Fruit fly (Drosophila melanogaster) whole organism, embryonic: ENCODE data around the gene KP78a.

Experiments used
- BEAF-32 ChIP-seq: fragments of 200-800 bp; sonication (Bioruptor generic); optimal IDR thresholded peaks from 3 replicates; lab custom pipeline; 2017; ENCODE audit warnings: missing biosample characterization, missing genetic modification characterization, mild to moderate bottlenecking, moderate library complexity, missing genetic modification reagents
- Bgb ChIP-seq: fragments of 200-800 bp; sonication (Bioruptor generic); IDR thresholded peaks from 2 replicates; pipeline ENCODE4 v1.3.6; 2022; ENCODE audit warnings: missing biosample characterization, missing genetic modification characterization; ENCODE audit not compliant: partially characterized antibody
- CG1024 ChIP-seq: fragments of 200-800 bp; sonication (Bioruptor generic); IDR thresholded peaks from 2 replicates; pipeline ENCODE4 v1.3.6; 2022; ENCODE audit warnings: missing biosample characterization, missing genetic modification characterization
- CG10979 ChIP-seq: fragments of 200-800 bp; sonication (Bioruptor generic); optimal IDR thresholded peaks from 2 replicates; lab custom pipeline; 2018; ENCODE audit warnings: missing biosample characterization, mild to moderate bottlenecking, missing genetic modification characterization, moderate library complexity
- CG11695 ChIP-seq: fragments of 200-800 bp; sonication (Bioruptor generic); IDR thresholded peaks from 3 replicates; pipeline ENCODE4 v1.3.6; 2022; ENCODE audit warnings: missing biosample characterization, missing genetic modification characterization
- CG12236 ChIP-seq: fragments of 200-800 bp; sonication (Bioruptor generic); optimal IDR thresholded peaks from 2 replicates; lab custom pipeline; 2016; ENCODE audit warnings: missing biosample characterization, missing genetic modification characterization
- CG12744 ChIP-seq: fragments of 200-800 bp; sonication (Bioruptor generic); optimal IDR thresholded peaks from 2 replicates; lab custom pipeline; 2016; ENCODE audit warnings: missing biosample characterization, missing genetic modification characterization
- CG12942 ChIP-seq: fragments of 200-800 bp; sonication (Bioruptor generic); optimal IDR thresholded peaks from 3 replicates; lab custom pipeline; 2016; ENCODE audit warnings: missing biosample characterization, missing genetic modification characterization
- CG13775 ChIP-seq: fragments of 200-800 bp; sonication (Bioruptor generic); optimal IDR thresholded peaks from 3 replicates; lab custom pipeline; 2017; ENCODE audit warnings: missing biosample characterization, mild to moderate bottlenecking, missing genetic modification characterization
- CG1602 ChIP-seq: fragments of 200-800 bp; sonication (Bioruptor generic); optimal IDR thresholded peaks from 3 replicates; lab custom pipeline; 2016; ENCODE audit warnings: missing biosample characterization, missing genetic modification characterization
- CG17328 ChIP-seq: fragments of 200-800 bp; sonication (Bioruptor generic); IDR thresholded peaks from 2 replicates; pipeline ENCODE4 v1.3.6; 2022; ENCODE audit warnings: missing biosample characterization, missing genetic modification characterization
- CG2129 ChIP-seq: fragments of 200-800 bp; sonication (Bioruptor generic); IDR thresholded peaks from 2 replicates; pipeline ENCODE4 v1.3.6; 2022; ENCODE audit warnings: missing biosample characterization, missing genetic modification characterization; ENCODE audit not compliant: partially characterized antibody
- CG2199 ChIP-seq: fragments of 200-800 bp; sonication (Bioruptor generic); IDR thresholded peaks from 3 replicates; pipeline ENCODE4 v1.3.6; 2022; ENCODE audit warnings: missing biosample characterization, missing genetic modification characterization
- CG30431 ChIP-seq: fragments of 200-800 bp; sonication (Bioruptor generic); optimal IDR thresholded peaks from 2 replicates; lab custom pipeline; 2017; ENCODE audit warnings: missing biosample characterization, missing genetic modification characterization
- CG3065 ChIP-seq: fragments of 200-800 bp; sonication (Bioruptor generic); optimal IDR thresholded peaks from 2 replicates; lab custom pipeline; 2016; ENCODE audit warnings: missing biosample characterization, missing genetic modification characterization
- CG32772 ChIP-seq: fragments of 200-800 bp; sonication (Bioruptor generic); IDR thresholded peaks from 2 replicates; pipeline ENCODE4 v1.3.6; 2022; ENCODE audit warnings: missing biosample characterization, missing genetic modification characterization
- CG3995 ChIP-seq: fragments of 200-800 bp; sonication (Bioruptor generic); optimal IDR thresholded peaks from 3 replicates; lab custom pipeline; 2016; ENCODE audit warnings: missing biosample characterization, missing genetic modification characterization
- CG43689 ChIP-seq: fragments of 200-800 bp; sonication (Bioruptor generic); IDR thresholded peaks from 2 replicates; pipeline ENCODE4 v1.3.6; 2022; ENCODE audit warnings: missing biosample characterization, missing genetic modification characterization
- CG4707 ChIP-seq: fragments of 200-800 bp; sonication (Bioruptor generic); optimal IDR thresholded peaks from 2 replicates; lab custom pipeline; 2018; ENCODE audit warnings: missing biosample characterization, mild to moderate bottlenecking, missing genetic modification characterization, moderate library complexity
- CG6254 ChIP-seq: fragments of 200-800 bp; sonication (Bioruptor generic); optimal IDR thresholded peaks from 3 replicates; lab custom pipeline; 2017; ENCODE audit warnings: mild to moderate bottlenecking, missing biosample characterization, missing genetic modification reagents, missing genetic modification characterization
- CG6689 ChIP-seq: fragments of 200-800 bp; sonication (Bioruptor generic); IDR thresholded peaks from 2 replicates; pipeline ENCODE4 v1.3.6; 2022; ENCODE audit warnings: missing biosample characterization, missing genetic modification characterization
- CG7556 ChIP-seq: fragments of 200-800 bp; sonication (Bioruptor generic); optimal IDR thresholded peaks from 2 replicates; lab custom pipeline; 2017; ENCODE audit warnings: missing biosample characterization, mild to moderate bottlenecking, missing genetic modification characterization
- CG7745 ChIP-seq: fragments of 200-800 bp; sonication (Bioruptor generic); optimal IDR thresholded peaks from 2 replicates; lab custom pipeline; 2018; ENCODE audit warnings: missing biosample characterization, mild to moderate bottlenecking, missing genetic modification characterization, moderate library complexity
- CG7987 ChIP-seq: fragments of 200-800 bp; sonication (Bioruptor generic); optimal IDR thresholded peaks from 2 replicates; lab custom pipeline; 2018; ENCODE audit warnings: missing biosample characterization, mild to moderate bottlenecking, missing genetic modification characterization, moderate library complexity
- CG8359 ChIP-seq: fragments of 200-800 bp; sonication (Bioruptor generic); optimal IDR thresholded peaks from 2 replicates; lab custom pipeline; 2017; ENCODE audit warnings: missing biosample characterization, mild to moderate bottlenecking, missing genetic modification characterization, borderline replicate concordance
- CG9215 ChIP-seq: fragments of 200-800 bp; sonication (Bioruptor generic); IDR thresholded peaks from 2 replicates; pipeline ENCODE4 v1.3.6; 2022; ENCODE audit warnings: missing biosample characterization, missing genetic modification characterization
- CkIIα-i1 ChIP-seq: fragments of 200-800 bp; sonication (Bioruptor generic); IDR thresholded peaks from 2 replicates; pipeline ENCODE4 v1.3.6; 2022; ENCODE audit warnings: missing biosample characterization, missing genetic modification characterization
- CoRest ChIP-seq: fragments of 200-800 bp; sonication (Bioruptor generic); optimal IDR thresholded peaks from 3 replicates; lab custom pipeline; 2018; ENCODE audit warnings: missing biosample characterization, mild to moderate bottlenecking, missing genetic modification characterization, moderate library complexity
- Dek ChIP-seq: fragments of 200-800 bp; sonication (Bioruptor generic); optimal IDR thresholded peaks from 3 replicates; lab custom pipeline; 2019; ENCODE audit warnings: missing biosample characterization, mild to moderate bottlenecking, missing genetic modification characterization, moderate library complexity
- Doc2 ChIP-seq: fragments of 200-800 bp; sonication (Bioruptor generic); IDR thresholded peaks from 2 replicates; pipeline ENCODE4 v1.3.6; 2022; ENCODE audit warnings: missing biosample characterization, missing genetic modification characterization
- Drgx ChIP-seq: fragments of 200-800 bp; sonication (Bioruptor generic); IDR thresholded peaks from 2 replicates; pipeline ENCODE4 v1.3.6; 2022; ENCODE audit warnings: missing biosample characterization, missing genetic modification characterization
- H15 ChIP-seq: fragments of 200-800 bp; sonication (Bioruptor generic); IDR thresholded peaks from 3 replicates; pipeline ENCODE4 v1.3.6; 2022; ENCODE audit warnings: missing biosample characterization, missing genetic modification characterization
- HHEX ChIP-seq: fragments of 200-800 bp; sonication (Bioruptor generic); optimal IDR thresholded peaks from 3 replicates; lab custom pipeline; 2017; ENCODE audit warnings: missing biosample characterization, mild to moderate bottlenecking, missing genetic modification characterization, missing genetic modification reagents
- Hr51 ChIP-seq, 2 experiments: fragments of 200-800 bp; sonication (Bioruptor generic); optimal IDR thresholded peaks; 2 replicates in 1 of 2; 3 replicates in 1 of 2; lab custom pipeline; 2016 to 2018; ENCODE audit warnings: missing biosample characterization in 2 of 2, missing genetic modification characterization in 2 of 2, mild to moderate bottlenecking in 1 of 2, moderate library complexity in 1 of 2
- Max ChIP-seq: fragments of 200-800 bp; sonication (Bioruptor generic); optimal IDR thresholded peaks from 2 replicates; lab custom pipeline; 2016; ENCODE audit warnings: missing biosample characterization, mild to moderate bottlenecking, missing genetic modification characterization
- btn ChIP-seq: fragments of 200-800 bp; sonication (Bioruptor generic); optimal IDR thresholded peaks from 2 replicates; lab custom pipeline; 2016; ENCODE audit warnings: missing biosample characterization, missing genetic modification characterization
- cwo ChIP-seq: fragments of 200-800 bp; sonication (Bioruptor generic); optimal IDR thresholded peaks from 3 replicates; lab custom pipeline; 2017; ENCODE audit warnings: missing biosample characterization, missing genetic modification characterization, mild to moderate bottlenecking, moderate library complexity, missing genetic modification reagents
- dimm ChIP-seq: fragments of 200-800 bp; sonication (Bioruptor generic); IDR thresholded peaks from 2 replicates; pipeline ENCODE4 v1.3.6; 2022; ENCODE audit warnings: missing biosample characterization, missing genetic modification characterization
- gcm ChIP-seq: fragments of 200-800 bp; sonication (Bioruptor generic); optimal IDR thresholded peaks from 2 replicates; lab custom pipeline; 2019; ENCODE audit warnings: missing biosample characterization, mild to moderate bottlenecking, missing genetic modification characterization, moderate library complexity
- her ChIP-seq: fragments of 200-800 bp; sonication (Bioruptor generic); optimal IDR thresholded peaks from 2 replicates; lab custom pipeline; 2016; ENCODE audit warnings: missing biosample characterization, missing genetic modification characterization
- ind ChIP-seq: fragments of 200-800 bp; sonication (Bioruptor generic); optimal IDR thresholded peaks from 3 replicates; lab custom pipeline; 2016; ENCODE audit warnings: missing biosample characterization, missing genetic modification characterization
- insv ChIP-seq, 2 experiments: fragments of 200-800 bp; sonication (Bioruptor generic); optimal IDR thresholded peaks; 3 replicates each; lab custom pipeline; 2016 to 2018; ENCODE audit warnings: missing biosample characterization in 2 of 2, missing genetic modification characterization in 2 of 2
- lbe ChIP-seq: fragments of 200-800 bp; sonication (Bioruptor generic); optimal IDR thresholded peaks from 2 replicates; lab custom pipeline; 2016; ENCODE audit warnings: missing biosample characterization, mild to moderate bottlenecking, missing genetic modification characterization
- nmo ChIP-seq: fragments of 200-800 bp; sonication (Bioruptor generic); optimal IDR thresholded peaks from 2 replicates; lab custom pipeline; 2018; ENCODE audit warnings: missing biosample characterization, mild to moderate bottlenecking, missing genetic modification characterization, moderate library complexity
- org-1 ChIP-seq: fragments of 200-800 bp; sonication (Bioruptor generic); optimal IDR thresholded peaks from 2 replicates; lab custom pipeline; 2017; ENCODE audit warnings: missing biosample characterization, missing genetic modification characterization
- prd ChIP-seq, 3 experiments: fragments of >200 bp in 2 of 3; fragments of 200-800 bp in 1 of 3; sonication (Bioruptor generic) in 1 of 3; optimal IDR thresholded peaks in 2 of 3; IDR thresholded peaks in 1 of 3; 2 replicates in 2 of 3; 3 replicates in 1 of 3; pipeline versions ENCODE4 v1.3.6 to Lab custom; 2017 to 2022; ENCODE audit warnings: missing biosample characterization in 1 of 3, missing genetic modification characterization in 1 of 3
- tll ChIP-seq, 2 experiments: fragments of 200-800 bp in 1 of 2; fragments of >200 bp in 1 of 2; sonication (Bioruptor generic) in 1 of 2; optimal IDR thresholded peaks; 2 replicates each; lab custom pipeline; 2017 to 2019; ENCODE audit warnings: missing biosample characterization in 2 of 2, missing genetic modification characterization in 2 of 2, mild to moderate bottlenecking in 1 of 2, moderate library complexity in 1 of 2
- ttk ChIP-seq: fragments of 200-800 bp; sonication (Bioruptor generic); IDR thresholded peaks from 2 replicates; pipeline ENCODE4 v2.1.2; 2022; ENCODE audit warnings: missing biosample characterization, missing genetic modification characterization
- vvl ChIP-seq: fragments of 200-800 bp; sonication (Bioruptor generic); IDR thresholded peaks from 2 replicates; pipeline ENCODE4 v1.3.6; 2022; ENCODE audit warnings: missing biosample characterization, missing genetic modification characterization
- z ChIP-seq: fragments of 200-800 bp; sonication (Bioruptor generic); IDR thresholded peaks from 3 replicates; pipeline ENCODE4 v1.3.6; 2022; ENCODE audit warnings: missing biosample characterization, missing genetic modification characterization

The KP78a gene

dm6 chr3R:11368766-11369165 lies 15.8 kb upstream of the KP78a start (continued):
- TF ChIP-seq CG13775 (GFP tag; lab: Kevin White, UChicago) (peak; percentile 44), CG7556 (GFP tag; lab: Kevin White, UChicago) (peak; percentile 57), CG3065 (GFP tag; lab: Kevin White, UChicago) (no peak), CG9215 (no peak), CG7987 (no peak), Doc2 (GFP tag; lab: Robert Waterston, UW) (no peak), CG32772 (GFP tag; lab: Robert Waterston, UW) (no peak), prd (optimal IDR thresholded peaks at IDR 0.05; lab: Kevin White, UChicago) (no peak), prd (GFP tag; IDR thresholded peaks at IDR 0.05; lab: Robert Waterston, UW) (peak; percentile 69; the same call in 2 of the 3 replicates), CkIIα-i1 (GFP tag; lab: Robert Waterston, UW) (no peak), ind (GFP tag; lab: Kevin White, UChicago) (no peak), lbe (GFP tag; lab: Kevin White, UChicago) (no peak), CG6689 (GFP tag; lab: Robert Waterston, UW) (peak; percentile 52; the same call in 1 of the 2 replicates), cwo (GFP tag; lab: Kevin White, UChicago) (no peak), nmo (GFP tag; lab: Kevin White, UChicago) (peak; percentile 76), CG1602 (peak; percentile 29), CG6254 (GFP tag; lab: Kevin White, UChicago) (peak; percentile 48), CG11695 (0 out of 3 replicates have a peak, but pooled peaks have one; percentile 18), CG4707 (no peak), org-1 (GFP tag; lab: Kevin White, UChicago) (peak; percentile 5), CG7745 (tag; lab: Kevin White, UChicago) (no peak), CG10979 (peak; percentile 86), Drgx (GFP tag; lab: Robert Waterston, UW) (no peak), dimm (GFP tag; lab: Robert Waterston, UW) (no peak), HHEX (GFP tag; lab: Kevin White, UChicago) (no peak), CG12236 (GFP tag; lab: Kevin White, UChicago) (no peak), Max (GFP tag; lab: Kevin White, UChicago) (no peak), CG12744 (no peak), ttk (no peak), Hr51 (GFP tag; optimal IDR thresholded peaks at IDR 0.05; lab: Kevin White, UChicago) (no peak), vvl (GFP tag; lab: Robert Waterston, UW) (0 out of 2 replicates have a peak, but pooled peaks have one; percentile 13), z (GFP tag; lab: Robert Waterston, UW) (no peak), Bgb (GFP tag; lab: Robert Waterston, UW) (no peak), tll (GFP tag; optimal IDR thresholded peaks at IDR 0.05; lab: Kevin White, UChicago) (no peak), Dek (no peak), gcm (GFP tag; lab: Kevin White, UChicago) (peak; percentile 54), CG3995 (GFP tag; lab: Kevin White, UChicago) (no peak), H15 (no peak), CG17328 (GFP tag; lab: Robert Waterston, UW) (peak; percentile 32), btn (GFP tag; lab: Kevin White, UChicago) (no peak), CG12942 (GFP tag; lab: Kevin White, UChicago) (no peak), CG43689 (no peak), CG2199 (GFP tag; lab: Robert Waterston, UW) (no peak), CG2129 (GFP tag; lab: Robert Waterston, UW) (no peak), CG30431 (GFP tag; lab: Kevin White, UChicago) (peak; percentile 23), CoRest (peak; percentile 53), insv (GFP tag; optimal IDR thresholded peaks at IDR 0.05; lab: Kevin White, UChicago) (no peak), her (GFP tag; lab: Kevin White, UChicago) (no peak), CG1024 (GFP tag; lab: Robert Waterston, UW) (no peak), CG8359 (GFP tag; lab: Kevin White, UChicago) (peak; percentile 48), BEAF-32 (GFP tag; lab: Kevin White, UChicago) (no peak)
